Fruit fly (Drosophila melanogaster): ENCODE data around the gene FMRFaR.

The FMRFaR gene

dm6 chr3L:3034779-3035643 lies 33.5 kb downstream of the FMRFaR start, which contains the start of gene CG2162 (continued):
- TF ChIP-seq ss (GFP tag; optimal IDR thresholded peaks at IDR 0.05) (peak; percentile 23 to 42), Eip93F (GFP tag; optimal IDR thresholded peaks at IDR 0.05) (no peak), svp (GFP tag) (no peak), CG3032 (tag; optimal IDR thresholded peaks at IDR 0.05) (no peak), Gug (GFP tag; IDR thresholded peaks at IDR 0.05) (no peak), Met (GFP tag; optimal IDR thresholded peaks at IDR 0.05) (no peak), CG9139 (GFP tag; optimal IDR thresholded peaks at IDR 0.05) (no peak), CG6276 (GFP tag; optimal IDR thresholded peaks at IDR 0.05) (no peak), CG16779 (tag; optimal IDR thresholded peaks at IDR 0.05) (no peak)

DNA sequence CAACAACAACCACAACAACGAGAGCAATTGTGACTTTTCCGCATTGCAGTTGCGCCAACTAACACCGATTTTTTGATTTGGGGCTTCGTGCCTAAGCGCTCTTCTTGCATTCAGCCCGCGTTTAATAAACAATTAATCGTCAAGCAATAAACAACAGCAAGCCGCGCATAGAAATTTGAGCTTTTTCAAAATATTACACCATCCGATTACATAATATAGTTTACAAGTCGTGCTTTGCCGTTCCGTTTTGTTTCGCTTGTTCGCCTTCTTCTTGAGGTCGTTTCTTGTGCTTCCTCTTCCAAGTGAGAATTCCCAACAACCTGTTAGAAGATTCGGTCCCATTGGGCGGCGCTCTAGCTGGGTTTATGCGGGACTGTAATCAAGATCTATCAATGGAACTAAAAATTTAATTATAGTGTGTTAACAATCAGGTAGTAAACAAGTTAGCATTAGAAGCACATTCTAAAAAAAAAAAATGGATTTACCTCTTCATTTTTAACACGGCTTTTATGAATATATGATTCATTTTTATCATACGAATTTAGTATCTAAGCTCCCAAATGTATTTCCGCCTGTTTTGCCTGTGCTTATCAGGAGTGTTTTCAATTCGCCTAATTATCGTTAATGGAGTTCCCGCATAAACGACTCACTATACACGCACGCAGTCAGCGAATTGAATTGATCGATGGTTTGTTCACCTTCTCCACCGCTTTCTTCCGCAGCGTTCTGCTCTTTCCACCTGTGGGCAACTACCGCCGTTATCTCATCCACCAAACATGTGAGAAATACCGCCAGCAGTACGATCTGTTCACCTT lies 34.5 kb downstream of the FMRFaR start:
- TF ChIP-seq CG8319 (GFP tag; optimal IDR thresholded peaks at IDR 0.05) (peak; percentile 32), CG15336 (GFP tag; IDR thresholded peaks at IDR 0.05) (peak; percentile 90), fd59A (GFP tag; optimal IDR thresholded peaks at IDR 0.05) (peak; percentile 46), acj6 (GFP tag; optimal IDR thresholded peaks at IDR 0.05) (peak; percentile 74), CG8632 (GFP tag; optimal IDR thresholded peaks at IDR 0.05) (peak; percentile 46), achi (GFP tag; optimal IDR thresholded peaks at IDR 0.05) (peak; percentile 80), cyc (GFP tag; optimal IDR thresholded peaks at IDR 0.05) (peak; percentile 57), OdsH (GFP tag; optimal IDR thresholded peaks at IDR 0.05) (peak; percentile 77), CG11902 (GFP tag; optimal IDR thresholded peaks at IDR 0.05) (peak; percentile 5), eg (GFP tag; IDR thresholded peaks at IDR 0.05) (peak; percentile 81), CG34406 (GFP tag; optimal IDR thresholded peaks at IDR 0.05) (peak; percentile 55), Hr38 (GFP tag; optimal IDR thresholded peaks at IDR 0.05) (no peak), CG31627 (GFP tag; optimal IDR thresholded peaks at IDR 0.05) (peak; percentile 68), Lpt (GFP tag; optimal IDR thresholded peaks at IDR 0.05) (peak; percentile 60), CG6276 (GFP tag; optimal IDR thresholded peaks at IDR 0.05) (peak; percentile 83), CG6163 (GFP tag; IDR thresholded peaks at IDR 0.05) (peak; percentile 83), CG3919 (GFP tag; optimal IDR thresholded peaks at IDR 0.05) (peak; percentile 85), Sox15 (GFP tag; optimal IDR thresholded peaks at IDR 0.05) (peak; percentile 25), topi (GFP tag; optimal IDR thresholded peaks at IDR 0.05) (peak; percentile 83), Hr4 (GFP tag; optimal IDR thresholded peaks at IDR 0.05) (peak; percentile 75), CG11762 (GFP tag; optimal IDR thresholded peaks at IDR 0.05; ENCODE audit: insufficient read depth) (peak; percentile 68), Blimp-1 (GFP tag; optimal IDR thresholded peaks at IDR 0.05) (peak; percentile 21), Smox (GFP tag; optimal IDR thresholded peaks at IDR 0.05) (peak; percentile 74), esn (GFP tag; optimal IDR thresholded peaks at IDR 0.05) (peak; percentile 83), Hr39 (GFP tag; optimal IDR thresholded peaks at IDR 0.05) (peak; percentile 59), salr (GFP tag; optimal IDR thresholded peaks at IDR 0.05) (peak in 1 of 2 experiments; percentile 79), Sox14 (GFP tag; optimal IDR thresholded peaks at IDR 0.05) (peak; percentile 73), CG4318 (GFP tag; optimal IDR thresholded peaks at IDR 0.05) (peak; percentile 76), vri (GFP tag; optimal IDR thresholded peaks at IDR 0.05) (peak; percentile 21), CG9139 (GFP tag; optimal IDR thresholded peaks at IDR 0.05) (peak; percentile 38), Sox102F (GFP tag; optimal IDR thresholded peaks at IDR 0.05) (peak; percentile 70), Eip78C (GFP tag) (peak; percentile 93), CG6854 (GFP tag; optimal IDR thresholded peaks at IDR 0.05) (peak; percentile 31), Ets21C (GFP tag; optimal IDR thresholded peaks at IDR 0.05) (peak; percentile 55), dac (GFP tag; optimal IDR thresholded peaks at IDR 0.05) (peak; percentile 78), CG6792 (GFP tag; optimal IDR thresholded peaks at IDR 0.05) (peak; percentile 65), Gug (GFP tag; IDR thresholded peaks at IDR 0.05) (peak; percentile 74), CG7368 (GFP tag; optimal IDR thresholded peaks at IDR 0.05) (peak; percentile 66), lz (GFP tag; optimal IDR thresholded peaks at IDR 0.05) (peak; percentile 77), dsx (GFP tag; optimal IDR thresholded peaks at IDR 0.05; ENCODE audit: poor library complexity, severe bottlenecking) (peak; percentile 53), CG3032 (tag; optimal IDR thresholded peaks at IDR 0.05) (peak; percentile 71)
